Fruit fly (Drosophila melanogaster): Measurements from ENCODE around the gene CG4669.

The CG4669 gene

dm6 chr3L:5278864-5279263 lies 44.6 kb downstream of the CG4669 start (continued):
- TF ChIP-seq pros (GFP tag; optimal IDR thresholded peaks at IDR 0.05) (no peak), CG33557 (GFP tag; optimal IDR thresholded peaks at IDR 0.05) (no peak), CG31365 (tag; optimal IDR thresholded peaks at IDR 0.05) (no peak), unc-4 (GFP tag; IDR thresholded peaks at IDR 0.05; ENCODE audit: partially characterized antibody) (no peak), CHES-1-like (GFP tag; optimal IDR thresholded peaks at IDR 0.05) (no peak), ap (GFP tag; IDR thresholded peaks at IDR 0.05) (0 out of 2 replicates have a peak, but pooled peaks have one; percentile 5), kay (GFP tag; optimal IDR thresholded peaks at IDR 0.05) (no peak), Stat92E (GFP tag; optimal IDR thresholded peaks at IDR 0.05) (no peak), crc (GFP tag; optimal IDR thresholded peaks at IDR 0.05) (no peak), NK7.1 (GFP tag; optimal IDR thresholded peaks at IDR 0.05) (no peak), pfk (GFP tag; optimal IDR thresholded peaks at IDR 0.05) (no peak), CG6813 (GFP tag; optimal IDR thresholded peaks at IDR 0.05) (peak; percentile 34), fru (optimal IDR thresholded peaks at IDR 0.05) (no peak), CG9609 (GFP tag; optimal IDR thresholded peaks at IDR 0.05) (no peak), CG3407 (GFP tag; optimal IDR thresholded peaks at IDR 0.05) (no peak), ttk (GFP tag; IDR thresholded peaks at IDR 0.05) (peak; percentile 17; the same call in 1 of the 2 replicates), CG13894 (tag; optimal IDR thresholded peaks at IDR 0.05) (peak; percentile 2), unpg (GFP tag; optimal IDR thresholded peaks at IDR 0.05) (peak; percentile 24), wdn (GFP tag; IDR thresholded peaks at IDR 0.05) (no peak), dan (GFP tag; IDR thresholded peaks at IDR 0.05) (no peak), Fer1 (GFP tag; optimal IDR thresholded peaks at IDR 0.05) (peak; percentile 35), CG4328 (GFP tag; optimal IDR thresholded peaks at IDR 0.05) (no peak), Ada2b (GFP tag; IDR thresholded peaks at IDR 0.05) (0 out of 2 replicates have a peak, but pooled peaks have one; percentile 16), CG18599 (GFP tag; optimal IDR thresholded peaks at IDR 0.05) (peak; percentile 52), Hmr (GFP tag; optimal IDR thresholded peaks at IDR 0.05) (peak; percentile 13), dmrt99B (tag; optimal IDR thresholded peaks at IDR 0.05) (peak; percentile 9), Hey (tag; optimal IDR thresholded peaks at IDR 0.05) (no peak), CG6689 (GFP tag; IDR thresholded peaks at IDR 0.05) (peak; percentile 9; the same call in 1 of the 2 replicates), Hr39 (optimal IDR thresholded peaks at IDR 0.05) (no peak), Trl (optimal IDR thresholded peaks at IDR 0.05) (no peak), Trl (GFP tag; optimal IDR thresholded peaks at IDR 0.05) (no peak), CG10321 (GFP tag; IDR thresholded peaks at IDR 0.05) (no peak), HmgD (GFP tag; optimal IDR thresholded peaks at IDR 0.05) (no peak), Hr78 (GFP tag; optimal IDR thresholded peaks at IDR 0.05) (no peak), lola (GFP tag; optimal IDR thresholded peaks at IDR 0.05) (no peak), CG2199 (GFP tag; IDR thresholded peaks at IDR 0.05) (no peak), CG18619 (GFP tag; optimal IDR thresholded peaks at IDR 0.05) (no peak), Lhr (GFP tag; optimal IDR thresholded peaks at IDR 0.05) (no peak), lilli (GFP tag; optimal IDR thresholded peaks at IDR 0.05) (no peak), CG8944 (GFP tag; optimal IDR thresholded peaks at IDR 0.05) (no peak), hkb (optimal IDR thresholded peaks at IDR 0.05) (no peak), hkb (GFP tag; IDR thresholded peaks at IDR 0.05) (no peak), luna (GFP tag; optimal IDR thresholded peaks at IDR 0.05) (no peak), cato (GFP tag; optimal IDR thresholded peaks at IDR 0.05; ENCODE audit: borderline replicate concordance) (no peak), CG15696 (tag; optimal IDR thresholded peaks at IDR 0.05) (no peak), sna (GFP tag; IDR thresholded peaks at IDR 0.05; ENCODE audit: partially characterized antibody) (no peak), gcm (GFP tag; optimal IDR thresholded peaks at IDR 0.05) (no peak), CG11695 (GFP tag; IDR thresholded peaks at IDR 0.05) (0 out of 3 replicates have a peak, but pooled peaks have one; percentile 8), bsh (GFP tag; optimal IDR thresholded peaks at IDR 0.05) (peak in 1 of 2 experiments; percentile 26), ase (GFP tag; IDR thresholded peaks at IDR 0.05) (no peak), CG7357 (GFP tag; IDR thresholded peaks at IDR 0.05) (no peak)

Measured in whole organism, embryonic.